Worm (Caenorhabditis elegans): Measurements from ENCODE around the gene taf-10.

ce11 chrV:4667062-4667461, 19.8 kb upstream of the taf-10 start:
- TF ChIP-seq med-1 (GFP tag; optimal IDR thresholded peaks at IDR 0.05; ENCODE audit: insufficient read depth): no peak
- TF ChIP-seq cog-1 (tag; optimal IDR thresholded peaks at IDR 0.05): no peak
